Worm (Caenorhabditis elegans): ENCODE results near the gene C01G6.9.
A peak's percentile ranks its signal among the peaks of the same experiment; 100 is the strongest.

Gene C01G6.9

DNA sequence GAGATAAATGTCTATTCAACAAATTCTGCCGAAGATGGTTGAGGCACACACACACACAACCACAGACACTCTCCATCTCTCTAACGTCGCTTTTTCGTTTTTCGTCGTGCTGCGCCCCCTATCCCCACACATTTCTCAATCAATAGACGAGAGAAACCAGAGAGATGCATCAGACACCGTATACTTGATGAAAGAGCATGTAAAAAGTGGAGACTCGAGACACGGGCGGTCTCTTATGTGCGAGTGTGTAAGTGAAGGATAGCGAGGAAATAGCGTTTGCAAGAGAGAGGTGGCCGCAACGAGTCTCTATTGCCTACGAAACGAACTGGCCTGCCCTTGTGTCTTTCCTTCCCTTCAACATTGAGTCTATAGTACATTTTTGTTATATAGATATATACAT lies 12.8 kb downstream of the C01G6.9 start:
- TF ChIP-seq nhr-237 (tag; optimal IDR thresholded peaks at IDR 0.05) = no peak
- TF ChIP-seq ztf-4 (tag; optimal IDR thresholded peaks at IDR 0.05) = peak; percentile 64
- TF ChIP-seq egl-27 (tag; optimal IDR thresholded peaks at IDR 0.05) = peak; percentile 13
- TF ChIP-seq ZK546.5 (tag; optimal IDR thresholded peaks at IDR 0.05) = no peak
- TF ChIP-seq elt-3 (tag; optimal IDR thresholded peaks at IDR 0.05) = peak in 1 of 3 experiments; percentile 62
- no peak for TF ChIP-seq daf-12 (tag; optimal IDR thresholded peaks at IDR 0.05)
- peak; percentile 15 for TF ChIP-seq elt-1 (tag; optimal IDR thresholded peaks at IDR 0.05)
- TF ChIP-seq nfya-1 (tag; optimal IDR thresholded peaks at IDR 0.05; ENCODE audit: insufficient read depth) = peak; percentile 97
- peak; percentile 97 for TF ChIP-seq nhr-25 (tag; optimal IDR thresholded peaks at IDR 0.05)
- peak; percentile 94 for TF ChIP-seq ceh-28 (tag; optimal IDR thresholded peaks at IDR 0.05)
- TF ChIP-seq lsy-12 (tag; optimal IDR thresholded peaks at IDR 0.05) = peak; percentile 96
- peak; percentile 78 for TF ChIP-seq fos-1 (tag; optimal IDR thresholded peaks at IDR 0.05)
- TF ChIP-seq nhr-67 (tag; optimal IDR thresholded peaks at IDR 0.05) = no peak
- peak; percentile 81 for TF ChIP-seq nhr-43 (tag; optimal IDR thresholded peaks at IDR 0.05; ENCODE audit: poor library complexity, severe bottlenecking)
- no peak for TF ChIP-seq sea-2 (GFP tag; optimal IDR thresholded peaks at IDR 0.05)
- peak; percentile 88 for TF ChIP-seq lin-15B (tag; optimal IDR thresholded peaks at IDR 0.05)
- peak; percentile 32 for TF ChIP-seq ztf-11 (tag; optimal IDR thresholded peaks at IDR 0.05)
- peak; percentile 96 for TF ChIP-seq lin-39 (tag; optimal IDR thresholded peaks at IDR 0.05)
- TF ChIP-seq fkh-2 (tag; optimal IDR thresholded peaks at IDR 0.05) = no peak
- TF ChIP-seq nhr-11 (tag; optimal IDR thresholded peaks at IDR 0.05) = peak; percentile 88
- TF ChIP-seq mml-1 (tag; optimal IDR thresholded peaks at IDR 0.05) = no peak
- TF ChIP-seq fkh-10 (GFP tag; optimal IDR thresholded peaks at IDR 0.05) = peak; percentile 61
- TF ChIP-seq unc-39 (tag; optimal IDR thresholded peaks at IDR 0.05) = no peak
- TF ChIP-seq snpc-4 (tag; optimal IDR thresholded peaks at IDR 0.05) = peak; percentile 28
- TF ChIP-seq tbx-2 (tag; optimal IDR thresholded peaks at IDR 0.05) = peak; percentile 78
- TF ChIP-seq unc-62 (GFP tag; optimal IDR thresholded peaks at IDR 0.05) = peak; percentile 87
- no peak for TF ChIP-seq nhr-28 (tag; optimal IDR thresholded peaks at IDR 0.05)
- peak; percentile 64 for TF ChIP-seq skn-1 (tag; optimal IDR thresholded peaks at IDR 0.05)
- peak; percentile 64 for TF ChIP-seq mdl-1 (tag; optimal IDR thresholded peaks at IDR 0.05)
- no peak for TF ChIP-seq nhr-12 (tag; optimal IDR thresholded peaks at IDR 0.05)
- no peak for TF ChIP-seq nhr-77 (tag; optimal IDR thresholded peaks at IDR 0.05)
- TF ChIP-seq hmg-11 (tag; optimal IDR thresholded peaks at IDR 0.05) = peak; percentile 99
- TF ChIP-seq pha-4 (tag; optimal IDR thresholded peaks at IDR 0.05) = peak; percentile 90
- peak; percentile 51 for TF ChIP-seq R02D3.7 (tag; optimal IDR thresholded peaks at IDR 0.05)
- TF ChIP-seq egl-5 (tag; optimal IDR thresholded peaks at IDR 0.05) = peak; percentile 56
- peak; percentile 16 for TF ChIP-seq aly-2 (tag; optimal IDR thresholded peaks at IDR 0.05)
- TF ChIP-seq eor-1 (tag; optimal IDR thresholded peaks at IDR 0.05) = no peak
- no peak for TF ChIP-seq zag-1 (tag; optimal IDR thresholded peaks at IDR 0.05)
- TF ChIP-seq nhr-23 (tag; optimal IDR thresholded peaks at IDR 0.05) = peak; percentile 90
- peak; percentile 93 for TF ChIP-seq jun-1 (tag; optimal IDR thresholded peaks at IDR 0.05)
- no peak for TF ChIP-seq nhr-76 (tag; optimal IDR thresholded peaks at IDR 0.05)
- TF ChIP-seq ceh-82 (tag; optimal IDR thresholded peaks at IDR 0.05) = no peak
- TF ChIP-seq ama-1 (optimal IDR thresholded peaks at IDR 0.05) = peak; percentile 91
- peak; percentile 95 for TF ChIP-seq pqm-1 (tag; optimal IDR thresholded peaks at IDR 0.05)
- no peak for TF ChIP-seq ceh-9 (tag; optimal IDR thresholded peaks at IDR 0.05)
- no peak for TF ChIP-seq ceh-16 (tag; optimal IDR thresholded peaks at IDR 0.05)
- TF ChIP-seq elt-2 (tag; optimal IDR thresholded peaks at IDR 0.05) = peak; percentile 88

DNA sequence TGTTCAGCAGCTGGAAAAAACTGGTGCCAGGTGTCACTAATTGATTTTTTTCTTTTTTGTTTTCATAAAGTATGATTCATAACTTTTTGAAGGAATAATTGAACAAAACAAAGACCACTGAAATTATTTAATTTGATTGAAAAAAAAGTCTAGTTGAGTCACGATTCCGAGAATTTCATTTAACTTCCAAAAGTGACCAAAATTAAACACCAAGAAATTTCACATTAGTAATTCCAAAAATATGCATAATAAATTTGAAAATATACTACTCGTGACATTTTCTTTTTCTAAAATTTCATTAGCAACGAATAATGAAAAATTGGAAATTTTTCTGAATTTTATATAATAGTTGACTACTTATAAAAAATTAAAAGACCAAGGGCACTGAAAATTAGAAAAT lies 13.6 kb downstream of the C01G6.9 start:
- TF ChIP-seq ztf-11 (tag; optimal IDR thresholded peaks at IDR 0.05) (no peak), unc-39 (tag; optimal IDR thresholded peaks at IDR 0.05) (no peak), fos-1 (tag; optimal IDR thresholded peaks at IDR 0.05) (no peak), hmg-11 (tag; optimal IDR thresholded peaks at IDR 0.05) (no peak), pha-4 (tag; optimal IDR thresholded peaks at IDR 0.05) (no peak), egl-5 (tag; optimal IDR thresholded peaks at IDR 0.05) (no peak), elt-2 (tag; optimal IDR thresholded peaks at IDR 0.05) (no peak), jun-1 (tag; optimal IDR thresholded peaks at IDR 0.05) (no peak), ceh-16 (tag; optimal IDR thresholded peaks at IDR 0.05) (no peak), pqm-1 (tag; optimal IDR thresholded peaks at IDR 0.05) (no peak), unc-62 (GFP tag; optimal IDR thresholded peaks at IDR 0.05) (no peak), R02D3.7 (tag; optimal IDR thresholded peaks at IDR 0.05) (no peak), ceh-82 (tag; optimal IDR thresholded peaks at IDR 0.05) (no peak), sea-2 (GFP tag; optimal IDR thresholded peaks at IDR 0.05) (no peak), nhr-23 (tag; optimal IDR thresholded peaks at IDR 0.05) (no peak), lsy-12 (tag; optimal IDR thresholded peaks at IDR 0.05) (no peak), nhr-11 (tag; optimal IDR thresholded peaks at IDR 0.05) (no peak)

Measured in whole organism, L3 larva.